Fruit fly (Drosophila melanogaster): ENCODE measurements around the gene RpS13.

Gene RpS13

DNA sequence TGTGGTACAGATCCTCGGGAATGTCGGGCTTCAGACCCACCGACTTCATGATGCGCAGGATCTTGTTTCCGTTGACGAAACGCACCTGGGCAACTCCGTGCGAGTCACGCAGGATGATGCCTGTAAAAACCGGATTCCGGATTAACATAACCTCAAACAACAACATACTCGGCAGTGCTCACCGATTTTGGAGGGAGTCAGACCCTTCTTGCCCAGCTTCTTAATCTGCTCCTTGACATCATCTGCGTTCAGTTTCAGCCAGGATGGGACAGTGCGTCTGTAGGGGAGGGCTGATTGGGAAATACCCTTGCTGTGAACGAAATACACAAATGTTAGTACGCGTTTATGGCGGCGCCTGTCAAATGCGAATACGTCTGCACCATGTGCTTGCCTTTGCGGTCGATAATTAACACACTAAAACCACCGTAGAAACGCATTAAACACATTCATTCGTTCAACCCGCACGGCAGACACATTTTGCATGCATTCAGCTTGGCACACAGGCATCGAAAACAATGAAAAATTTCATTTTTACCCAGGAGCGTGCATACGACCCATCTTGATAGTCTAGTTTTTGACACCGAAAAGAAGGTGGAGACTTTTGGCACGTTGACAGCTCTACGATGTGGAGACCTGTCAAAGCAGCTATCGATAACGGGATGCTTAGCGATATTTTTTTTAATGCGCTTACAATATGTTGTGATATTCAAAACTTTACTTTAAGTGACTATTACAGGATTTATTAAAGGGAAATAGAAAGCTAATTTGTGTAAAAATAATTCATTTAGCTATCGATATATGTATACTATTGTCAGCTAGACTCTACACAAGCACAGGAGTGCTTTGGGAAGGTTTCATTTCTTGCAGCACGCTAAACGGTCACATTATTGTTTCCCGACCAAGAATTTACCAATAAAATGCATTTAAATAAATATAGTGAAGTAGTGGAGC lies at the start of gene RpS13, which contains the start of gene CSN8 (continued):
- TF ChIP-seq knrl (GFP tag; IDR thresholded peaks at IDR 0.05; ENCODE audit: partially characterized antibody) (peak; percentile 95), slbo (GFP tag; IDR thresholded peaks at IDR 0.05) (no peak), CG33557 (GFP tag; optimal IDR thresholded peaks at IDR 0.05) (no peak), slou (GFP tag; optimal IDR thresholded peaks at IDR 0.05) (no peak), wdn (GFP tag; IDR thresholded peaks at IDR 0.05) (no peak), CG4282 (GFP tag; optimal IDR thresholded peaks at IDR 0.05) (no peak), CG5245 (GFP tag; optimal IDR thresholded peaks at IDR 0.05) (no peak), D19A (tag; optimal IDR thresholded peaks at IDR 0.05) (no peak), CG30431 (GFP tag; optimal IDR thresholded peaks at IDR 0.05) (no peak), CG17328 (GFP tag; IDR thresholded peaks at IDR 0.05) (no peak), Usf (GFP tag; optimal IDR thresholded peaks at IDR 0.05) (no peak), CG1233 (GFP tag; optimal IDR thresholded peaks at IDR 0.05) (peak; percentile 12), corto (GFP tag; optimal IDR thresholded peaks at IDR 0.05) (no peak), CG10209 (GFP tag; optimal IDR thresholded peaks at IDR 0.05) (no peak), Side (GFP tag; optimal IDR thresholded peaks at IDR 0.05) (no peak), B-H2 (GFP tag; optimal IDR thresholded peaks at IDR 0.05) (peak; percentile 14), sna (GFP tag; IDR thresholded peaks at IDR 0.05; ENCODE audit: partially characterized antibody) (peak; percentile 95), CG1647 (GFP tag; optimal IDR thresholded peaks at IDR 0.05) (no peak), H15 (GFP tag; IDR thresholded peaks at IDR 0.05) (no peak), nmo (GFP tag; optimal IDR thresholded peaks at IDR 0.05) (peak; percentile 67), CG13296 (GFP tag; optimal IDR thresholded peaks at IDR 0.05) (peak; percentile 38), CG7987 (GFP tag; optimal IDR thresholded peaks at IDR 0.05) (no peak), tx (GFP tag; optimal IDR thresholded peaks at IDR 0.05) (no peak), CG1529 (GFP tag; optimal IDR thresholded peaks at IDR 0.05) (no peak), Hmr (GFP tag; optimal IDR thresholded peaks at IDR 0.05) (peak; percentile 56), CG2202 (tag; optimal IDR thresholded peaks at IDR 0.05) (no peak), MESR4 (GFP tag; optimal IDR thresholded peaks at IDR 0.05) (peak; percentile 97), CG5180 (GFP tag; optimal IDR thresholded peaks at IDR 0.05) (no peak), bigmax (GFP tag; optimal IDR thresholded peaks at IDR 0.05) (peak; percentile 95), CG1602 (GFP tag; optimal IDR thresholded peaks at IDR 0.05) (no peak), CG13775 (GFP tag; optimal IDR thresholded peaks at IDR 0.05) (peak; percentile 27), CG18599 (GFP tag; optimal IDR thresholded peaks at IDR 0.05) (peak; percentile 20), Meics (GFP tag; optimal IDR thresholded peaks at IDR 0.05) (peak; percentile 31), mam (GFP tag; optimal IDR thresholded peaks at IDR 0.05) (no peak), CG1832 (GFP tag; optimal IDR thresholded peaks at IDR 0.05) (no peak), Gug (GFP tag; IDR thresholded peaks at IDR 0.05) (no peak), CG2889 (GFP tag; IDR thresholded peaks at IDR 0.05) (no peak), sima (GFP tag; optimal IDR thresholded peaks at IDR 0.05) (no peak), dan (GFP tag; IDR thresholded peaks at IDR 0.05) (no peak), wek (GFP tag; optimal IDR thresholded peaks at IDR 0.05) (no peak), Lpt (GFP tag; optimal IDR thresholded peaks at IDR 0.05) (no peak), CG10959 (GFP tag; IDR thresholded peaks at IDR 0.05) (no peak), salm (tag; optimal IDR thresholded peaks at IDR 0.05) (peak; percentile 4), lola (GFP tag; optimal IDR thresholded peaks at IDR 0.05) (peak in 1 of 3 experiments; percentile 6), CG14014 (GFP tag; IDR thresholded peaks at IDR 0.05) (no peak), CG16813 (GFP tag; IDR thresholded peaks at IDR 0.05; ENCODE audit: partially characterized antibody) (peak; percentile 95), CG11504 (tag; optimal IDR thresholded peaks at IDR 0.05) (peak; percentile 44), CG9932 (GFP tag; IDR thresholded peaks at IDR 0.05) (no peak), Optix (GFP tag; IDR thresholded peaks at IDR 0.05) (no peak)

All from whole organism, embryonic.